Fruit fly (Drosophila melanogaster) whole organism, embryonic: ENCODE measurements around the gene cype.
A peak's percentile ranks its signal among the peaks of the same experiment; 100 is the strongest.

Experiments
- Blimp-1 ChIP-seq: fragments of 200-800 bp; sonication (Bioruptor generic); optimal IDR thresholded peaks from 3 replicates; lab custom pipeline; 2018; ENCODE audit warnings: missing biosample characterization, missing genetic modification characterization, mild to moderate bottlenecking, moderate library complexity, missing genetic modification reagents
- CG11085 ChIP-seq: fragments of 200-800 bp; sonication (Bioruptor generic); IDR thresholded peaks from 2 replicates; pipeline ENCODE4 v1.3.6; 2022; ENCODE audit warnings: missing biosample characterization, missing genetic modification characterization
- CG11560 ChIP-seq: fragments of 200-800 bp; sonication (Bioruptor generic); IDR thresholded peaks from 3 replicates; pipeline ENCODE4 v1.3.6; 2022; ENCODE audit warnings: missing biosample characterization, missing genetic modification characterization
- CG11696 ChIP-seq: fragments of 200-800 bp; sonication (Bioruptor generic); IDR thresholded peaks from 2 replicates; pipeline ENCODE4 v1.3.6; 2022; ENCODE audit warnings: missing biosample characterization, missing genetic modification characterization
- CG14667 ChIP-seq: fragments of 200-800 bp; sonication (Bioruptor generic); IDR thresholded peaks from 2 replicates; pipeline ENCODE4 v1.3.6; 2022; ENCODE audit warnings: missing biosample characterization, missing genetic modification characterization
- CG16779 ChIP-seq: fragments of 200-800 bp; sonication (Bioruptor generic); IDR thresholded peaks from 2 replicates; pipeline ENCODE4 v1.3.6; 2022; ENCODE audit warnings: missing biosample characterization, missing genetic modification characterization
- CG17186 ChIP-seq: fragments of 200-800 bp; sonication (Bioruptor generic); optimal IDR thresholded peaks from 3 replicates; lab custom pipeline; 2017; ENCODE audit warnings: missing biosample characterization, missing genetic modification reagents, missing genetic modification characterization
- CG17612 ChIP-seq: fragments of 200-800 bp; sonication (Bioruptor generic); IDR thresholded peaks from 2 replicates; pipeline ENCODE4 v1.3.6; 2022; ENCODE audit warnings: missing biosample characterization, missing genetic modification characterization
- CG18764 ChIP-seq: fragments of 200-800 bp; sonication (Bioruptor generic); optimal IDR thresholded peaks from 3 replicates; lab custom pipeline; 2016; ENCODE audit warnings: missing biosample characterization, missing genetic modification characterization
- CG30020 ChIP-seq: fragments of 200-800 bp; optimal IDR thresholded peaks from 2 replicates; lab custom pipeline; 2019; ENCODE audit warnings: missing biosample characterization, mild to moderate bottlenecking, missing genetic modification characterization, moderate library complexity
- CG31388 ChIP-seq: fragments of 200-800 bp; sonication (Bioruptor generic); optimal IDR thresholded peaks from 2 replicates; lab custom pipeline; 2016; ENCODE audit warnings: missing biosample characterization, missing genetic modification characterization
- CG32767 ChIP-seq: fragments of 200-800 bp; sonication (Bioruptor generic); IDR thresholded peaks from 2 replicates; pipeline ENCODE4 v1.3.6; 2022; ENCODE audit warnings: missing biosample characterization, missing genetic modification characterization
- CG34224 ChIP-seq: fragments of 200-800 bp; sonication (Bioruptor generic); IDR thresholded peaks from 3 replicates; pipeline ENCODE4 v1.3.6; 2022; ENCODE audit warnings: missing biosample characterization, missing genetic modification characterization; ENCODE audit not compliant: partially characterized antibody
- CG7372 ChIP-seq: fragments of 200-800 bp; sonication (Bioruptor generic); IDR thresholded peaks from 2 replicates; pipeline ENCODE4 v1.3.6; 2022; ENCODE audit warnings: missing biosample characterization, missing genetic modification characterization
- CG8290 ChIP-seq, 3 experiments: fragments of 200-800 bp; sonication (Bioruptor generic); optimal IDR thresholded peaks; 2 replicates each; lab custom pipeline; 2016 to 2019; ENCODE audit warnings: missing biosample characterization in 3 of 3, missing genetic modification characterization in 3 of 3, mild to moderate bottlenecking in 2 of 3, moderate library complexity in 1 of 3
- CG8944 ChIP-seq: fragments of 200-800 bp; sonication (Bioruptor generic); optimal IDR thresholded peaks from 3 replicates; lab custom pipeline; 2016; ENCODE audit warnings: missing biosample characterization, missing genetic modification characterization
- D19A ChIP-seq: fragments of 200-800 bp; optimal IDR thresholded peaks from 3 replicates; lab custom pipeline; 2019; ENCODE audit warnings: missing biosample characterization, mild to moderate bottlenecking, missing genetic modification characterization, moderate library complexity
- Dll ChIP-seq: fragments of 200-800 bp; sonication (Bioruptor generic); IDR thresholded peaks from 4 replicates; pipeline ENCODE4 v1.3.6; 2022; ENCODE audit warnings: missing biosample characterization, missing genetic modification characterization; ENCODE audit not compliant: partially characterized antibody
- H2.0 ChIP-seq: fragments of 200-800 bp; sonication (Bioruptor generic); IDR thresholded peaks from 2 replicates; pipeline ENCODE4 v1.3.6; 2022; ENCODE audit warnings: missing biosample characterization, missing genetic modification characterization
- Hmr ChIP-seq: fragments of 200-800 bp; sonication (Bioruptor generic); optimal IDR thresholded peaks from 3 replicates; lab custom pipeline; 2017; ENCODE audit warnings: mild to moderate bottlenecking, missing biosample characterization, missing genetic modification reagents, missing genetic modification characterization
- Hr39 ChIP-seq: fragments of >200 bp; optimal IDR thresholded peaks from 2 replicates; lab custom pipeline; 2017
- Lhr ChIP-seq: fragments of 200-800 bp; sonication (Bioruptor generic); optimal IDR thresholded peaks from 3 replicates; lab custom pipeline; 2017; ENCODE audit warnings: mild to moderate bottlenecking, missing biosample characterization, missing genetic modification reagents, missing genetic modification characterization
- NFAT ChIP-seq: fragments of 200-800 bp; sonication (Bioruptor generic); IDR thresholded peaks from 2 replicates; pipeline ENCODE4 v1.3.6; 2022; ENCODE audit warnings: missing biosample characterization, missing genetic modification characterization
- Neu2 ChIP-seq: fragments of 200-800 bp; sonication (Bioruptor generic); optimal IDR thresholded peaks from 3 replicates; lab custom pipeline; 2016; ENCODE audit warnings: missing biosample characterization, missing genetic modification characterization, borderline replicate concordance
- NfI ChIP-seq: fragments of 200-800 bp; sonication (Bioruptor generic); optimal IDR thresholded peaks from 3 replicates; lab custom pipeline; 2018; ENCODE audit warnings: missing biosample characterization, mild to moderate bottlenecking, missing genetic modification characterization, moderate library complexity
- Ptx1 ChIP-seq: fragments of 200-800 bp; sonication (Bioruptor generic); IDR thresholded peaks from 2 replicates; pipeline ENCODE4 v1.3.6; 2022; ENCODE audit warnings: missing biosample characterization, missing genetic modification characterization
- Scr ChIP-seq: fragments of 200-800 bp; sonication (Bioruptor generic); IDR thresholded peaks from 2 replicates; pipeline ENCODE4 v1.3.6; 2022; ENCODE audit warnings: missing biosample characterization, missing genetic modification characterization; ENCODE audit not compliant: partially characterized antibody
- TFAM ChIP-seq: fragments of 200-800 bp; sonication (Bioruptor generic); optimal IDR thresholded peaks from 2 replicates; lab custom pipeline; 2017; ENCODE audit warnings: missing biosample characterization, missing genetic modification characterization, inconsistent platforms
- Xbp1 ChIP-seq: fragments of 200-800 bp; sonication (Bioruptor generic); optimal IDR thresholded peaks from 3 replicates; lab custom pipeline; 2016; ENCODE audit warnings: missing biosample characterization, mild to moderate bottlenecking, missing genetic modification characterization
- bab2 ChIP-seq: fragments of 200-800 bp; sonication (Bioruptor generic); optimal IDR thresholded peaks from 2 replicates; lab custom pipeline; 2016; ENCODE audit warnings: missing biosample characterization, missing genetic modification characterization
- cg ChIP-seq: fragments of 200-800 bp; sonication (Bioruptor generic); optimal IDR thresholded peaks from 3 replicates; lab custom pipeline; 2019; ENCODE audit warnings: missing biosample characterization, mild to moderate bottlenecking, missing genetic modification characterization, moderate library complexity
- cwo ChIP-seq: fragments of 200-800 bp; sonication (Bioruptor generic); optimal IDR thresholded peaks from 3 replicates; lab custom pipeline; 2017; ENCODE audit warnings: missing biosample characterization, missing genetic modification characterization, mild to moderate bottlenecking, moderate library complexity, missing genetic modification reagents
- dimm ChIP-seq: fragments of 200-800 bp; sonication (Bioruptor generic); IDR thresholded peaks from 2 replicates; pipeline ENCODE4 v1.3.6; 2022; ENCODE audit warnings: missing biosample characterization, missing genetic modification characterization
- disco-r ChIP-seq: fragments of 200-800 bp; sonication (Bioruptor generic); optimal IDR thresholded peaks from 2 replicates; lab custom pipeline; 2016; ENCODE audit warnings: missing biosample characterization, missing genetic modification characterization
- esg ChIP-seq: fragments of 200-800 bp; sonication (Bioruptor generic); conservative IDR thresholded peaks from 2 replicates; pipeline ENCODE4 v1.3.6; 2022; ENCODE audit warnings: missing biosample characterization, missing genetic modification characterization
- hbn ChIP-seq: fragments of 200-800 bp; sonication (Bioruptor generic); IDR thresholded peaks from 2 replicates; pipeline ENCODE4 v1.3.6; 2022; ENCODE audit warnings: missing biosample characterization, missing genetic modification characterization; ENCODE audit not compliant: partially characterized antibody
- jigr1 ChIP-seq: fragments of 200-800 bp; sonication (Bioruptor generic); IDR thresholded peaks from 3 replicates; pipeline ENCODE4 v1.3.6; 2022; ENCODE audit warnings: missing biosample characterization, missing genetic modification characterization
- jumu ChIP-seq: fragments of 200-800 bp; sonication (Bioruptor generic); optimal IDR thresholded peaks from 3 replicates; lab custom pipeline; 2016; ENCODE audit warnings: missing biosample characterization, missing genetic modification characterization
- kni ChIP-seq: fragments of 200-800 bp; sonication (Bioruptor generic); optimal IDR thresholded peaks from 3 replicates; lab custom pipeline; 2017; ENCODE audit warnings: mild to moderate bottlenecking, missing biosample characterization, missing genetic modification reagents, missing genetic modification characterization
- lilli ChIP-seq: fragments of 200-800 bp; sonication (Bioruptor generic); optimal IDR thresholded peaks from 3 replicates; lab custom pipeline; 2016; ENCODE audit warnings: missing biosample characterization, missing genetic modification characterization
- maf-S ChIP-seq: fragments of 200-800 bp; sonication (Bioruptor generic); optimal IDR thresholded peaks from 2 replicates; lab custom pipeline; 2016; ENCODE audit warnings: missing biosample characterization, missing genetic modification characterization
- pan ChIP-seq, 4 experiments: fragments of >200 bp in 3 of 4; fragments of 200-800 bp in 1 of 4; sonication (Bioruptor generic) in 1 of 4; optimal IDR thresholded peaks in 3 of 4; IDR thresholded peaks in 1 of 4; 2 replicates each; pipeline versions ENCODE4 v1.3.6 to Lab custom; 2017 to 2022; ENCODE audit warnings: missing biosample characterization in 2 of 4, missing genetic modification characterization in 2 of 4, mixed read lengths in 1 of 4
- pros ChIP-seq: fragments of 200-800 bp; sonication (Bioruptor generic); optimal IDR thresholded peaks from 3 replicates; lab custom pipeline; 2019; ENCODE audit warnings: missing biosample characterization, mild to moderate bottlenecking, missing genetic modification characterization, moderate library complexity
- run ChIP-seq: fragments of 200-800 bp; sonication (Bioruptor generic); optimal IDR thresholded peaks from 3 replicates; lab custom pipeline; 2018; ENCODE audit warnings: missing biosample characterization, mild to moderate bottlenecking, missing genetic modification characterization
- tin ChIP-seq: fragments of 200-800 bp; sonication (Bioruptor generic); optimal IDR thresholded peaks from 3 replicates; lab custom pipeline; 2016; ENCODE audit warnings: missing biosample characterization, missing genetic modification characterization
- tup ChIP-seq: fragments of 200-800 bp; sonication (Bioruptor generic); optimal IDR thresholded peaks from 2 replicates; lab custom pipeline; 2016; ENCODE audit warnings: missing biosample characterization, mild to moderate bottlenecking, missing genetic modification characterization, moderate library complexity
- vfl ChIP-seq: fragments of 200-800 bp; sonication (Bioruptor generic); optimal IDR thresholded peaks from 2 replicates; lab custom pipeline; 2016; ENCODE audit warnings: missing biosample characterization, missing genetic modification characterization
- wor ChIP-seq: fragments of 200-800 bp; sonication (Bioruptor generic); IDR thresholded peaks from 2 replicates; pipeline ENCODE4 v1.3.6; 2022; ENCODE audit warnings: missing biosample characterization, missing genetic modification characterization

The cype gene

DNA sequence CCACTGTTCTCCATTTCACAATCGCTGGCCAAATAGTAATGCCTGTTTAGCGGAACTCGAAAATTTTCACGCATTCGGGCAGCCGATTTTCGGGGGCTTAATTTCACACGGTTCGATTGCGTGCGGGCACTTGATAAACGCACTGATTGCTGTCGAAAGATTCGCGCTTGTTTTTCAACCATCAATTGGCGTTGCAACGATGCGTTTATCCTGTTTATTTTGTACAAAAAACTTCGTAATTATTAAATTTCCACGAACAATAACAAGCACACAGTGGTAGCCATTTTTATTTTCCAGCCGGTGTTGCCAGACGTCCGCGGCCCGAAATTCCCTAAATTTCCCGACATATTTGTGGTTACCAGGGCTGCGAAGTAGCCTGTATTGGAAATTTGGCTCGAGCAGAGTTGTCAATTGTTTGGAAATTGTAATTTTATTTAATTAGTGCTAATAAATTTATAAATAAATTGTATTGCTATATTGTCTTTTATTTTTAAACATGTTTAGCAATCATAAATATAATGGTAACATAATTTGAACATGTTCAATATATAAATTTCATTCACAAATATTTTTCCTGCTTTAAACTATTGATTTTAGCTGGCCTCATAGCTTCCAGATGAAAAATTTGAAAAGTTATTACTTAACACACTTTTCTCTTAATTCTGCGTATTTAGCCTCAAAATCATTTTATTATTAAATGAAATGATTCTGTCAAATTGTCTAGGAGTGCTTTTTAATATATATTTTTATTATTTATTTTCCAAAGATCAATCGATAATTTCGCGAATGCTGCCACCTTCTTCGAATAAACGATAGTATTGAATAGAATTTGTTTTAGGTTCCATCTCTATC, at the start of gene cype, which contains the start of gene Ncoa6 (continued):
- TF ChIP-seq CG8290 (GFP tag; optimal IDR thresholded peaks at IDR 0.05; lab: Kevin White, UChicago) (no peak), CG8290 (tag; optimal IDR thresholded peaks at IDR 0.05; lab: Kevin White, UChicago) (no peak), disco-r (GFP tag; lab: Kevin White, UChicago) (no peak), D19A (tag; lab: Kevin White, UChicago) (peak; percentile 46), CG14667 (GFP tag; lab: Robert Waterston, UW) (no peak), NFAT (GFP tag; lab: Robert Waterston, UW) (peak; percentile 47; the same call in 1 of the 2 replicates), maf-S (GFP tag; lab: Kevin White, UChicago) (no peak), CG34224 (GFP tag; lab: Robert Waterston, UW) (peak; percentile 81), Hr39 (lab: Kevin White, UChicago) (no peak), Ptx1 (GFP tag; lab: Robert Waterston, UW) (peak; percentile 58), Blimp-1 (GFP tag; lab: Kevin White, UChicago) (peak; percentile 39), CG11085 (peak; percentile 40; the same call in 1 of the 2 replicates), cg (peak; percentile 69), CG32767 (GFP tag; lab: Robert Waterston, UW) (no peak), jigr1 (GFP tag; lab: Robert Waterston, UW) (0 out of 3 replicates have a peak, but pooled peaks have one; percentile 31), esg (GFP tag; lab: Robert Waterston, UW) (peak; percentile 41; the same call in 1 of the 2 replicates), lilli (peak; percentile 45), tup (GFP tag; lab: Kevin White, UChicago) (no peak), Dll (GFP tag; lab: Robert Waterston, UW) (peak; percentile 88), CG8944 (GFP tag; lab: Kevin White, UChicago) (no peak), H2.0 (GFP tag; lab: Robert Waterston, UW) (no peak), CG11696 (GFP tag; lab: Robert Waterston, UW) (no peak), tin (GFP tag; lab: Kevin White, UChicago) (peak; percentile 25), dimm (no peak), bab2 (GFP tag; lab: Kevin White, UChicago) (peak; percentile 5), CG7372 (GFP tag; lab: Robert Waterston, UW) (no peak), Scr (GFP tag; lab: Robert Waterston, UW) (peak; percentile 85), Xbp1 (GFP tag; lab: Kevin White, UChicago) (peak; percentile 63), CG11560 (tag; lab: Robert Waterston, UW) (no peak), pros (GFP tag; lab: Kevin White, UChicago) (no peak), Lhr (peak; percentile 41), CG30020 (tag; lab: Kevin White, UChicago) (peak; percentile 57), Neu2 (GFP tag; lab: Kevin White, UChicago) (no peak), CG17186 (GFP tag; lab: Kevin White, UChicago) (no peak), TFAM (GFP tag; lab: Kevin White, UChicago) (no peak), wor (GFP tag; lab: Robert Waterston, UW) (no peak), vfl (GFP tag; lab: Kevin White, UChicago) (peak; percentile 16), pan (optimal IDR thresholded peaks at IDR 0.05; lab: Kevin White, UChicago) (no peak), pan (GFP tag; optimal IDR thresholded peaks at IDR 0.05 in 1 of 2, IDR thresholded peaks at IDR 0.05 in 1 of 2) (peak in 1 of 2 experiments; percentile 33), CG17612 (GFP tag; lab: Robert Waterston, UW) (no peak), jumu (GFP tag; lab: Kevin White, UChicago) (no peak), run (tag; lab: Kevin White, UChicago) (peak; percentile 69), CG31388 (GFP tag; lab: Kevin White, UChicago) (no peak), cwo (no peak), hbn (GFP tag; lab: Robert Waterston, UW) (peak; percentile 69), Hmr (GFP tag; lab: Kevin White, UChicago) (peak; percentile 64), kni (GFP tag; lab: Kevin White, UChicago) (no peak), CG18764 (GFP tag; lab: Kevin White, UChicago) (peak; percentile 28), CG16779 (GFP tag; lab: Robert Waterston, UW) (no peak), NfI (peak; percentile 37)
